Worm (Caenorhabditis elegans) whole organism, L4 larva: Measurements from ENCODE around the gene C34D4.4.
A peak's percentile ranks its signal among the peaks of the same experiment; 100 is the strongest.

Experiments used
- T20F7.1 ChIP-seq: fragments of 200-800 bp; sonication (Bioruptor generic); optimal IDR thresholded peaks from 2 replicates; lab custom pipeline; 2018; ENCODE audit warnings: mild to moderate bottlenecking, missing genetic modification characterization, missing compliant biosample characterization
- ceh-44 ChIP-seq: fragments of 200-800 bp; sonication (Bioruptor generic); IDR thresholded peaks from 2 replicates; pipeline ENCODE4 v1.3.6; 2022; ENCODE audit warnings: missing genetic modification reagents, missing genetic modification characterization, missing compliant biosample characterization
- ceh-82 ChIP-seq: sonication (generic microtip); optimal IDR thresholded peaks from 2 replicates; lab custom pipeline; 2017; ENCODE audit warnings: missing biosample characterization, missing genetic modification characterization
- ctbp-1 ChIP-seq: fragments of 200-800 bp; sonication (Bioruptor generic); IDR thresholded peaks from 2 replicates; pipeline ENCODE4 v1.3.6; 2022; ENCODE audit warnings: missing genetic modification reagents, missing genetic modification characterization, missing compliant biosample characterization
- daf-12 ChIP-seq: fragments of 150-350 bp; optimal IDR thresholded peaks from 2 replicates; lab custom pipeline; 2014; ENCODE audit warnings: missing biosample characterization, missing genetic modification reagents, missing genetic modification characterization
- daf-16 ChIP-seq, 3 experiments: sonication (generic microtip); optimal IDR thresholded peaks; 2 replicates each; lab custom pipeline; 2016 to 2017; ENCODE audit warnings: missing genetic modification characterization in 3 of 3, missing genetic modification reagents in 3 of 3, mild to moderate bottlenecking in 2 of 3, missing compliant biosample characterization in 2 of 3, missing biosample characterization in 1 of 3, moderate library complexity in 1 of 3
- dmd-6 ChIP-seq: fragments of 200-800 bp; sonication (Bioruptor generic); IDR thresholded peaks from 2 replicates; pipeline ENCODE4 v1.3.6; 2022; ENCODE audit warnings: missing genetic modification reagents, missing genetic modification characterization, missing compliant biosample characterization
- dmd-8 ChIP-seq: fragments of 200-800 bp; sonication (Bioruptor generic); IDR thresholded peaks from 2 replicates; pipeline ENCODE4 v1.3.6; 2022; ENCODE audit warnings: missing genetic modification characterization, missing compliant biosample characterization
- dmd-9 ChIP-seq: fragments of 200-800 bp; sonication (Bioruptor generic); IDR thresholded peaks from 2 replicates; pipeline ENCODE4 v1.3.6; 2022; ENCODE audit warnings: missing genetic modification reagents, missing genetic modification characterization, missing compliant biosample characterization
- dpl-1 ChIP-seq: fragments of 150-350 bp; optimal IDR thresholded peaks from 2 replicates; lab custom pipeline; 2014; ENCODE audit warnings: missing biosample characterization, missing genetic modification reagents, missing genetic modification characterization
- dve-1 ChIP-seq: sonication (generic microtip); optimal IDR thresholded peaks from 2 replicates; lab custom pipeline; 2017; ENCODE audit warnings: antibody characterized with exemption, mild to moderate bottlenecking, missing genetic modification characterization, missing compliant biosample characterization; ENCODE audit not compliant: insufficient read depth
- fos-1 ChIP-seq: fragments of 150-350 bp; optimal IDR thresholded peaks from 2 replicates; lab custom pipeline; 2014; ENCODE audit warnings: missing biosample characterization, missing genetic modification characterization
- gei-8 ChIP-seq: fragments of 200-800 bp; sonication (Bioruptor generic); optimal IDR thresholded peaks from 2 replicates; lab custom pipeline; 2018; ENCODE audit warnings: mild to moderate bottlenecking, missing genetic modification characterization, missing compliant biosample characterization
- hif-1 ChIP-seq, 2 experiments: sonication (generic microtip); optimal IDR thresholded peaks; 2 replicates each; lab custom pipeline; 2016 to 2017; ENCODE audit warnings: missing compliant biosample characterization in 2 of 2, missing genetic modification characterization in 2 of 2, missing genetic modification reagents in 2 of 2, missing genotype in 2 of 2, mild to moderate bottlenecking in 1 of 2
- hlh-11 ChIP-seq: fragments of 200-800 bp; sonication (Bioruptor generic); optimal IDR thresholded peaks from 2 replicates; lab custom pipeline; 2018; ENCODE audit warnings: mild to moderate bottlenecking, missing genetic modification characterization, missing compliant biosample characterization
- jun-1 ChIP-seq: fragments of 150-350 bp; optimal IDR thresholded peaks from 2 replicates; lab custom pipeline; 2014; ENCODE audit warnings: missing biosample characterization, missing genetic modification reagents, missing genetic modification characterization
- lin-29 ChIP-seq: fragments of 200-800 bp; sonication (Bioruptor generic); IDR thresholded peaks from 2 replicates; pipeline ENCODE4 v1.3.6; 2022; ENCODE audit warnings: missing genetic modification reagents, missing genetic modification characterization, missing compliant biosample characterization
- lir-3 ChIP-seq: sonication (generic microtip); optimal IDR thresholded peaks from 2 replicates; lab custom pipeline; 2016; ENCODE audit warnings: mild to moderate bottlenecking, missing genetic modification characterization, missing compliant biosample characterization
- lsy-2 ChIP-seq, 2 experiments: fragments of 150-350 bp in 1 of 2; sonication (generic microtip) in 1 of 2; optimal IDR thresholded peaks; 2 replicates each; lab custom pipeline; 2014 to 2017; ENCODE audit warnings: missing biosample characterization in 2 of 2, missing genetic modification characterization in 2 of 2
- madf-9 ChIP-seq: fragments of 200-800 bp; sonication (Bioruptor generic); conservative IDR thresholded peaks from 2 replicates; pipeline ENCODE4 v1.3.6; 2022; ENCODE audit warnings: missing genetic modification reagents, missing genetic modification characterization, missing compliant biosample characterization
- mep-1 ChIP-seq: fragments of 150-350 bp; sonication (generic microtip); optimal IDR thresholded peaks from 3 replicates; lab custom pipeline; 2014; ENCODE audit warnings: missing biosample characterization, missing genetic modification characterization
- nhr-102 ChIP-seq: sonication (generic microtip); optimal IDR thresholded peaks from 2 replicates; lab custom pipeline; 2016; ENCODE audit warnings: mild to moderate bottlenecking, missing genetic modification characterization, moderate library complexity, missing compliant biosample characterization
- nhr-237 ChIP-seq: sonication (generic microtip); optimal IDR thresholded peaks from 2 replicates; lab custom pipeline; 2017; ENCODE audit warnings: missing biosample characterization, missing genetic modification characterization
- nhr-41 ChIP-seq: fragments of 200-800 bp; sonication (Bioruptor generic); IDR thresholded peaks from 2 replicates; pipeline ENCODE4 v1.3.6; 2022; ENCODE audit warnings: missing genetic modification reagents, missing genetic modification characterization, missing compliant biosample characterization
- nhr-48 ChIP-seq: sonication (generic microtip); optimal IDR thresholded peaks from 2 replicates; lab custom pipeline; 2016; ENCODE audit warnings: mild to moderate bottlenecking, missing genetic modification characterization, missing compliant biosample characterization
- nhr-6 ChIP-seq: fragments of 150-350 bp; optimal IDR thresholded peaks from 2 replicates; lab custom pipeline; 2014; ENCODE audit warnings: missing biosample characterization, missing genetic modification characterization
- php-3 ChIP-seq: fragments of 200-800 bp; sonication (Bioruptor generic); IDR thresholded peaks from 2 replicates; pipeline ENCODE4 v1.3.6; 2022; ENCODE audit warnings: missing genetic modification reagents, missing genetic modification characterization, missing compliant biosample characterization
- snpc-4 ChIP-seq: fragments of 150-350 bp; optimal IDR thresholded peaks from 2 replicates; lab custom pipeline; 2014; ENCODE audit warnings: missing biosample characterization, missing genetic modification characterization
- tra-1 ChIP-seq: fragments of 200-800 bp; sonication (Bioruptor generic); IDR thresholded peaks from 2 replicates; pipeline ENCODE4 v1.3.6; 2022; ENCODE audit warnings: missing genetic modification reagents, missing genetic modification characterization, missing compliant biosample characterization
- unc-62 ChIP-seq, 3 experiments: fragments of 150-350 bp in 1 of 3; sonication (generic microtip); optimal IDR thresholded peaks in 2 of 3; peaks in 1 of 3; 1 replicate in 1 of 3; 2 replicates in 2 of 3; lab custom pipeline; 2014 to 2017; ENCODE audit warnings: missing biosample characterization in 3 of 3, missing genetic modification characterization in 3 of 3, missing genetic modification reagents in 3 of 3, missing genotype in 1 of 3
- zag-1 ChIP-seq: fragments of 150-350 bp; optimal IDR thresholded peaks from 2 replicates; lab custom pipeline; 2014; ENCODE audit warnings: missing biosample characterization, missing genetic modification characterization
- zfp-2 ChIP-seq: sonication (generic microtip); optimal IDR thresholded peaks from 2 replicates; lab custom pipeline; 2016; ENCODE audit warnings: mild to moderate bottlenecking, missing genetic modification characterization, missing compliant biosample characterization

C34D4.4 gene

ce11 chrIV:7182818-7183217 lies 33.7 kb downstream of the C34D4.4 start:
- TF ChIP-seq zag-1 (tag; lab: Kevin White, UChicago) (no peak), unc-62 (GFP tag; optimal IDR thresholded peaks at IDR 0.05 in 1 of 2; lab: Kevin White, UChicago) (peak in 1 of 2 experiments; percentile 4), unc-62 (tag; optimal IDR thresholded peaks at IDR 0.05; lab: Kevin White, UChicago) (no peak), daf-12 (no peak), php-3 (peak; percentile 54; the same call in 1 of the 2 replicates), T20F7.1 (GFP tag; lab: Kevin White, UChicago) (peak; percentile 40), daf-16 (GFP tag; optimal IDR thresholded peaks at IDR 0.05; lab: Kevin White, UChicago) (peak in 1 of 2 experiments; percentile 49), daf-16 (tag; optimal IDR thresholded peaks at IDR 0.05; lab: Kevin White, UChicago) (peak; percentile 91), tra-1 (GFP tag; lab: Robert Waterston, UW) (0 out of 2 replicates have a peak, but pooled peaks have one; percentile 49), lsy-2 (tag; optimal IDR thresholded peaks at IDR 0.05; lab: Kevin White, UChicago) (no peak), hlh-11 (tag; lab: Kevin White, UChicago) (peak; percentile 38), nhr-48 (peak; percentile 54), dve-1 (tag; lab: Kevin White, UChicago) (peak; percentile 60), nhr-102 (peak; percentile 52), dmd-6 (GFP tag; lab: Robert Waterston, UW) (peak; percentile 94), nhr-237 (tag; lab: Kevin White, UChicago) (no peak), snpc-4 (tag; lab: Kevin White, UChicago) (no peak)

ce11 chrIV:7184597-7184996 lies 35.4 kb downstream of the C34D4.4 start, which contains the start of gene clec-179:
TSS of gene clec-179 (minus strand) at chrIV:7184697.
- TF ChIP-seq jun-1 (tag; lab: Kevin White, UChicago) = no peak
- no peak for TF ChIP-seq nhr-6 (tag; lab: Kevin White, UChicago)
- TF ChIP-seq lin-29 (GFP tag; lab: Robert Waterston, UW) = no peak
- TF ChIP-seq mep-1 = no peak
- no peak for TF ChIP-seq ceh-44
- no peak for TF ChIP-seq dmd-9
- no peak for TF ChIP-seq nhr-41
- TF ChIP-seq ctbp-1 (GFP tag; lab: Robert Waterston, UW) = no peak

- TF ChIP-seq dpl-1 (no peak), nhr-6 (tag; lab: Kevin White, UChicago) (no peak), madf-9 (GFP tag; lab: Robert Waterston, UW) (no peak), fos-1 (tag; lab: Kevin White, UChicago) (no peak), lir-3 (tag; lab: Kevin White, UChicago) (no peak), zfp-2 (tag; lab: Kevin White, UChicago) (no peak), dmd-8 (GFP tag; lab: Robert Waterston, UW) (no peak), ceh-82 (no peak), gei-8 (GFP tag; lab: Kevin White, UChicago) (no peak), hif-1 (tag; optimal IDR thresholded peaks at IDR 0.05; lab: Kevin White, UChicago) (no peak)
Measured at ce11 chrIV:7186756-7187155, 37.6 kb downstream of the C34D4.4 start, which contains the start of gene str-249. TSS of gene str-249 (minus strand) at chrIV:7186856.

ce11 chrIV:7188030-7188429 lies 38.9 kb downstream of the C34D4.4 start, which contains the start of gene C42D4.13:
TSS of gene C42D4.13 (minus strand) at chrIV:7188130.
- TF ChIP-seq lsy-2 (tag; optimal IDR thresholded peaks at IDR 0.05; lab: Kevin White, UChicago) = no peak
- TF ChIP-seq, all 104 proteins: peak for 0
